Fruit fly (Drosophila melanogaster) whole organism: ENCODE data around the gene Mdh2.

ENCODE experiments used
- CG8478 ChIP-seq: fragments of >200 bp; optimal IDR thresholded peaks from 2 replicates; lab custom pipeline; 2018; ENCODE audit warnings: inconsistent platforms
- Dll ChIP-seq: fragments of >200 bp; optimal IDR thresholded peaks from 2 replicates; lab custom pipeline; 2017
- EcR ChIP-seq, 2 experiments: fragments of >200 bp; optimal IDR thresholded peaks; 2 replicates each; lab custom pipeline; 2017; ENCODE audit warnings: missing biosample characterization in 2 of 2, missing genetic modification characterization in 2 of 2, missing genetic modification reagents in 2 of 2
- pan ChIP-seq: fragments of >200 bp; optimal IDR thresholded peaks from 2 replicates; lab custom pipeline; 2017
- psq ChIP-seq: fragments of >200 bp; optimal IDR thresholded peaks from 2 replicates; lab custom pipeline; 2017
- usp ChIP-seq: fragments of >200 bp; optimal IDR thresholded peaks from 2 replicates; lab custom pipeline; 2017; ENCODE audit warnings: missing biosample characterization, missing genetic modification characterization, mixed read lengths

The Mdh2 gene

dm6 chr3R:18252578-18252977 is 26.4 kb downstream of the Mdh2 start, which contains the start of gene CG12320:
TSS of gene CG12320 (minus strand) at chr3R:18252734.
- TF ChIP-seq CG8478 (lab: Kevin White, UChicago) (no peak), EcR (GFP tag; optimal IDR thresholded peaks at IDR 0.05; lab: Kevin White, UChicago) (no peak), Dll (no peak), pan (lab: Kevin White, UChicago) (no peak), psq (no peak), usp (GFP tag; lab: Kevin White, UChicago) (no peak)

DNA sequence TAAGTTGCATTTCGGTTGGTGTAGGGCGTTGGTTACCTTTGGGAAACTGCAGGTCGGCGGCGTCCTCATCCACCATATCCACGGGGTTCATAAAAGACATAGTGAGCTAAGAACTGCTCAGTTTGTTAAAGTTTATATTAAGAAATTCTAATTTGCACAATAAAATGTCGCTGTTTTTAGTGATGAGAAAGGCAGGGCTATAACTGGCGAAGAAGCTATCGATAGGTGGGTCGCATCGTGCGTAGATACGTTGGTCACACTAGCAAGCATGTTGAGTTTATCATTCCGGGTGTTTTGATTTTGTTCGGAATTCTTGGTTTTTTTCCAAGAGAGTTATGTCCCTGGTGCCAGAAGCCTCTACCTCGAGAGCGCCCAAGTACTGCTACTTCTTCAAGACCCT is 29.1 kb downstream of the Mdh2 start, which contains the start of the genes Ada2a, Polr2D, Tgs1 and moi:
TSS of gene Ada2a (minus strand) at position 207 of the 400 bp plus-strand sequence.
TSS of gene Polr2D (minus strand) at position 207 of the 400 bp plus-strand sequence.
TSS of gene Tgs1 (plus strand) at position 250 of the 400 bp plus-strand sequence.
TSS of gene moi (plus strand) at position 250 of the 400 bp plus-strand sequence.
- TF ChIP-seq pan (lab: Kevin White, UChicago) (no peak), CG8478 (lab: Kevin White, UChicago) (no peak), Dll (no peak), psq (no peak), EcR (GFP tag; optimal IDR thresholded peaks at IDR 0.05; lab: Kevin White, UChicago) (no peak), usp (GFP tag; lab: Kevin White, UChicago) (no peak)

DNA sequence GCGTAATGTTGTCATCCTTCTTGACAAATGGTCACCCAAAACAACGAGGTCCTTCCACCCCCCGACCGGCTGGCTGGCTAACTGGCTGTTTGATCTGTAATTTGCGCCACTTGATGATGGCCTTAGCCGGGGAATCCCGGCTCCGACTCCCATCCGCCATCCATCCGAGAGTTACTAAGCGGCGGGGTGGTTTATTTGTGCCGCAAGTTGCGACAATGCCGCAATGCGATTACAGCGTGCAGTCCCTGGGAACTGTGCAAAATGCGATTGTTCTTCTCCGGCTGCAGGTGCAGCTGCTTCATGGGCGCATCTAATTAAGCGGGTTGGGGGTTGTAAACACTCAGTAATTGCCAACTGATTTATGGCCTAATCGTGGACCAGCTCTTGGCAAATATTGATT is 33.8 kb downstream of the Mdh2 start:
- no peak for TF ChIP-seq Dll
- no peak for TF ChIP-seq usp (GFP tag; lab: Kevin White, UChicago)
- no peak for TF ChIP-seq EcR (GFP tag; optimal IDR thresholded peaks at IDR 0.05; lab: Kevin White, UChicago)
- no peak for TF ChIP-seq psq
- no peak for TF ChIP-seq CG8478 (lab: Kevin White, UChicago)
- TF ChIP-seq pan (lab: Kevin White, UChicago) = no peak

- no peak for TF ChIP-seq psq
These were observed 35.4 kb downstream of the Mdh2 start for dm6 chr3R:18261602-18262001.

- TF ChIP-seq usp (GFP tag; lab: Kevin White, UChicago) = no peak
- no peak for TF ChIP-seq CG8478 (lab: Kevin White, UChicago)
- no peak for TF ChIP-seq psq
- TF ChIP-seq pan (lab: Kevin White, UChicago) = no peak
- no peak for TF ChIP-seq EcR (GFP tag; optimal IDR thresholded peaks at IDR 0.05; lab: Kevin White, UChicago)
- TF ChIP-seq Dll = no peak
These were observed 39.1 kb downstream of the Mdh2 start for dm6 chr3R:18265275-18265674.

DNA sequence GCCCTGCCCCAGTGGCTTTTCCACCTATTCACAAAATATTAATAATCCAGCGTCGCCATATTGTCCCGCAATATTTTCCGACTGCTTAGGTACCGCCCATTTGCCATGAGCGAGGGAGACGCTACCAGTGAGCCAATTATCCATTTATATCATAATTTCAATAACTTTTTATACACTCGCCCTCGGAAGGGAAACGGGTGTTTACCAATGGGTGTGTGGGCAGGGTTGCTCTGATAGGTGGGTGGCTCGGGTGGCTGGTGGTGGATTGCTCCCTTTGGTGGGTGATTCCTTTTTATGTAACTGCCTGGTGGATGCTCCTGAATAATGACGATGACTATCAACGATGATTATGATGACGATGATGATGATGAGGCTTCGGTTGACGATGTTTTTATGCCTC is 40.5 kb downstream of the Mdh2 start:
- TF ChIP-seq EcR (GFP tag; optimal IDR thresholded peaks at IDR 0.05; lab: Kevin White, UChicago) (no peak), pan (lab: Kevin White, UChicago) (no peak), Dll (no peak)

- TF ChIP-seq Dll = no peak
- TF ChIP-seq usp (GFP tag; lab: Kevin White, UChicago) = no peak
- TF ChIP-seq pan (lab: Kevin White, UChicago) = no peak
- TF ChIP-seq CG8478 (lab: Kevin White, UChicago) = no peak
- no peak for TF ChIP-seq EcR (GFP tag; optimal IDR thresholded peaks at IDR 0.05; lab: Kevin White, UChicago)
- TF ChIP-seq psq = no peak
These were observed 41.3 kb downstream of the Mdh2 start, which contains the start of gene CG18599 for dm6 chr3R:18267489-18267888. TSS of gene CG18599 (plus strand) at chr3R:18267789.

dm6 chr3R:18269744-18270348 is 43.6 kb downstream of the Mdh2 start:
- TF ChIP-seq pan (lab: Kevin White, UChicago) = no peak
- TF ChIP-seq Dll = no peak

DNA sequence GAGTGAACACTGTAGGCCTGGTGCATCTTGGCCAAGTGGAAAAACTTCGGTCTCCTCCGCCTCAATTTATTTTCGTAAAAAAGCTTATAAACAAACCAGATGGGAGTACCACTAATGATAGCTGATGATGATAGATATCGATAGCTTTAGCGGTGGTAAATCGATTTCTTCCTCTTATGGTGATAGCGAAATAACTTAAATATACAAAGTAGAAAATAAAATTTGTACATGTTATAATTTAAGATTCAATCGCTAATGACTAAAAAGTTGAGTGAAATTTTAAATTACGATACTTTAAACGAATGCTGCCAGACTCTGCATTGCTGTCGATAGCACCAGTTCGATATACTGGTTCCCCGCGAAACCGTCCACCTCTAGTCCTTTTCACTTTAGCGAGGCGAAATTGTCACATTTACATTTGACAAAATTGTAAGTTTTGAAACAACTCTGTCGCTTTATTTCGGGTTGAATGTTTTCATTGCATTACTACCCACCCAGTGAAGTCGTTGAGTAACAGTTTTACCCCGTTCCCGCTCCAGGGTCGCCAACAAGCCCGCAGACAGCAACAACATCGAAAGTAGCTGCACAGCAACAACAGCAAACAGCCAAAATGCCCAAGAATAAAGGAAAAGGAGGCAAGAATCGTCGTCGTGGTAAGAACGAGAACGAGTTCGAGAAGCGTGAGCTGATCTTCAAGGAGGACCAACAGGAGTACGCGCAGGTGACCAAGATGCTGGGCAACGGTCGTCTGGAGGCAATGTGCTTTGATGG is 48.3 kb downstream of the Mdh2 start, which contains the start of the genes Vps39 and eIF1A:
TSS of gene Vps39 (minus strand) at position 119 of the 771 bp plus-strand sequence.
TSS of gene eIF1A (plus strand) at position 338 of the 771 bp plus-strand sequence.
- no peak for TF ChIP-seq EcR (GFP tag; optimal IDR thresholded peaks at IDR 0.05; lab: Kevin White, UChicago)

- TF ChIP-seq EcR (GFP tag; optimal IDR thresholded peaks at IDR 0.05; lab: Kevin White, UChicago) = no peak
- TF ChIP-seq usp (GFP tag; lab: Kevin White, UChicago) = no peak
- TF ChIP-seq CG8478 (lab: Kevin White, UChicago) = no peak
- no peak for TF ChIP-seq psq
- no peak for TF ChIP-seq Dll
- TF ChIP-seq pan (lab: Kevin White, UChicago) = no peak
These were observed 49.1 kb downstream of the Mdh2 start for dm6 chr3R:18275113-18275782.

- TF ChIP-seq pan (lab: Kevin White, UChicago) (no peak), CG8478 (lab: Kevin White, UChicago) (no peak), Dll (no peak), usp (GFP tag; lab: Kevin White, UChicago) (no peak), psq (no peak), EcR (GFP tag; optimal IDR thresholded peaks at IDR 0.05; lab: Kevin White, UChicago) (no peak)
These were observed 50.5 kb downstream of the Mdh2 start for dm6 chr3R:18276688-18277087.

DNA sequence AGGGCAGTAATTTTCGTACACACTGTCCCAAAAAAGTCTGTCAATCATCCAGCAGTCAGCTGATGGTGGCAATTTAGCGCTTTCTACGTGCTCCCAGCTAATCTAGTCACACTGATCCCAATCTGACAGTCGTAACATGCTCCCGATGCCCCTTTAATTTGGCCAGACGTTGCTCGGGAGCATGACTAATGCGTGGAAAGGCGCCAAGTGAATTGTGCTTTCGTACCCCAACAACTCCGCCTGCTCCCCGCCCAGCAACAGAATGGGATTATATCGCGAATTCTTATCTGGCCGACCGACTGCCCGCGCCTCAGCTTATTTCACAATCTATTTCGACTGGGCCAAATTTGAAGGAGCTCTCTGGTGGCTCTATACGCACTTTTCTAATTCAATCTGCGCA is 51.2 kb downstream of the Mdh2 start:
- TF ChIP-seq CG8478 (lab: Kevin White, UChicago) (no peak), psq (no peak), EcR (GFP tag; optimal IDR thresholded peaks at IDR 0.05; lab: Kevin White, UChicago) (no peak), pan (lab: Kevin White, UChicago) (no peak), Dll (no peak), usp (GFP tag; lab: Kevin White, UChicago) (no peak)
